Fruit fly (Drosophila melanogaster) whole organism: ENCODE measurements around the gene CG34328.

Experiments used
- CG8478 ChIP-seq: fragments of >200 bp; optimal IDR thresholded peaks from 2 replicates; lab custom pipeline; 2018; ENCODE audit warnings: inconsistent platforms
- Dll ChIP-seq: fragments of >200 bp; optimal IDR thresholded peaks from 2 replicates; lab custom pipeline; 2017
- EcR ChIP-seq, 2 experiments: fragments of >200 bp; optimal IDR thresholded peaks; 2 replicates each; lab custom pipeline; 2017; ENCODE audit warnings: missing biosample characterization in 2 of 2, missing genetic modification characterization in 2 of 2, missing genetic modification reagents in 2 of 2
- pan ChIP-seq: fragments of >200 bp; optimal IDR thresholded peaks from 2 replicates; lab custom pipeline; 2017
- psq ChIP-seq: fragments of >200 bp; optimal IDR thresholded peaks from 2 replicates; lab custom pipeline; 2017
- usp ChIP-seq: fragments of >200 bp; optimal IDR thresholded peaks from 2 replicates; lab custom pipeline; 2017; ENCODE audit warnings: missing biosample characterization, missing genetic modification characterization, mixed read lengths

dm6 chrX:18364047-18364747 is 35.7 kb downstream of the CG34328 start:
- TF ChIP-seq psq (lab: Kevin White, UChicago) (no peak), CG8478 (lab: Kevin White, UChicago) (no peak), pan (lab: Kevin White, UChicago) (no peak), EcR (GFP tag; optimal IDR thresholded peaks at IDR 0.05; lab: Kevin White, UChicago) (no peak), Dll (no peak), usp (GFP tag; lab: Kevin White, UChicago) (no peak)
